Worm (Caenorhabditis elegans) whole organism, young adult: ENCODE data around the gene F36H5.8.

ENCODE experiments used
- B0035.1 ChIP-seq: sonication (generic microtip); optimal IDR thresholded peaks from 2 replicates; lab custom pipeline; 2016; ENCODE audit warnings: missing genetic modification characterization, mild to moderate bottlenecking, missing compliant biosample characterization, missing genotype, missing genetic modification reagents
- B0261.1 ChIP-seq: sonication (generic microtip); optimal IDR thresholded peaks from 2 replicates; lab custom pipeline; 2016; ENCODE audit warnings: mild to moderate bottlenecking, missing genetic modification characterization, moderate library complexity, missing compliant biosample characterization
- D2030.7 ChIP-seq: fragments of 200-800 bp; sonication (Bioruptor generic); IDR thresholded peaks from 2 replicates; pipeline ENCODE4 v1.3.6; 2022; ENCODE audit warnings: missing genetic modification reagents, missing genetic modification characterization, missing compliant biosample characterization
- Y56A3A.18 ChIP-seq: fragments of 200-800 bp; sonication (Bioruptor generic); IDR thresholded peaks from 2 replicates; pipeline ENCODE4 v1.3.6; 2022; ENCODE audit warnings: missing genetic modification reagents, missing genetic modification characterization, missing compliant biosample characterization
- attf-5 ChIP-seq: fragments of 200-800 bp; sonication (Bioruptor generic); optimal IDR thresholded peaks from 2 replicates; lab custom pipeline; 2018; ENCODE audit warnings: mild to moderate bottlenecking, missing genetic modification characterization, missing compliant biosample characterization
- bed-1 ChIP-seq: fragments of 200-800 bp; sonication (Bioruptor generic); IDR thresholded peaks from 2 replicates; pipeline ENCODE4 v1.3.6; 2022; ENCODE audit warnings: missing genetic modification reagents, missing genetic modification characterization, missing compliant biosample characterization
- cebp-1 ChIP-seq, 2 experiments: fragments of 200-800 bp in 1 of 2; sonication (Bioruptor generic) in 1 of 2; sonication (generic microtip) in 1 of 2; IDR thresholded peaks in 1 of 2; optimal IDR thresholded peaks in 1 of 2; 2 replicates each; pipeline versions ENCODE4 v1.3.6 to Lab custom; 2017 to 2022; ENCODE audit warnings: missing compliant biosample characterization in 2 of 2, missing genetic modification characterization in 2 of 2, mild to moderate bottlenecking in 1 of 2, missing genetic modification reagents in 1 of 2, moderate library complexity in 1 of 2
- cebp-2 ChIP-seq: fragments of 200-800 bp; sonication (Bioruptor generic); IDR thresholded peaks from 2 replicates; pipeline ENCODE4 v1.3.6; 2022; ENCODE audit warnings: missing genetic modification characterization, missing compliant biosample characterization
- ceh-27 ChIP-seq: fragments of 200-800 bp; sonication (Bioruptor generic); optimal IDR thresholded peaks from 2 replicates; lab custom pipeline; 2018; ENCODE audit warnings: mild to moderate bottlenecking, missing genetic modification characterization, moderate library complexity, missing compliant biosample characterization
- ceh-58 ChIP-seq: fragments of 200-800 bp; sonication (Bioruptor generic); IDR thresholded peaks from 2 replicates; pipeline ENCODE4 v1.3.6; 2022; ENCODE audit warnings: missing genetic modification characterization, missing compliant biosample characterization
- chd-7 ChIP-seq: sonication (generic microtip); optimal IDR thresholded peaks from 2 replicates; lab custom pipeline; 2016; ENCODE audit warnings: mild to moderate bottlenecking, missing genetic modification characterization, moderate library complexity, missing compliant biosample characterization
- die-1 ChIP-seq: sonication (generic microtip); optimal IDR thresholded peaks from 2 replicates; lab custom pipeline; 2016; ENCODE audit warnings: missing genotype, mild to moderate bottlenecking, missing genetic modification characterization, missing compliant biosample characterization
- dox-1 ChIP-seq: fragments of 200-800 bp; sonication (Bioruptor generic); IDR thresholded peaks from 2 replicates; pipeline ENCODE4 v1.3.6; 2022; ENCODE audit warnings: missing genetic modification reagents, missing genetic modification characterization, missing compliant biosample characterization
- dpff-1 ChIP-seq: sonication (generic microtip); optimal IDR thresholded peaks from 2 replicates; lab custom pipeline; 2017; ENCODE audit warnings: mild to moderate bottlenecking, missing genetic modification characterization, missing compliant biosample characterization
- egl-44 ChIP-seq: fragments of 200-800 bp; sonication (Bioruptor generic); IDR thresholded peaks from 2 replicates; pipeline ENCODE4 v1.3.6; 2022; ENCODE audit warnings: missing genetic modification reagents, missing genetic modification characterization, missing compliant biosample characterization
- egrh-3 ChIP-seq: fragments of 200-800 bp; sonication (Bioruptor generic); IDR thresholded peaks from 2 replicates; pipeline ENCODE4 v1.3.6; 2022; ENCODE audit warnings: missing genetic modification reagents, missing genetic modification characterization, missing compliant biosample characterization
- ekl-4 ChIP-seq: fragments of 200-800 bp; sonication (Bioruptor generic); IDR thresholded peaks from 2 replicates; pipeline ENCODE4 v1.3.6; 2022; ENCODE audit warnings: missing genetic modification reagents, missing genetic modification characterization, missing compliant biosample characterization
- fkh-3 ChIP-seq: sonication (generic microtip); optimal IDR thresholded peaks from 2 replicates; lab custom pipeline; 2016; ENCODE audit warnings: mild to moderate bottlenecking, missing genetic modification characterization, missing compliant biosample characterization
- hlh-12 ChIP-seq: sonication (generic microtip); optimal IDR thresholded peaks from 2 replicates; lab custom pipeline; 2016; ENCODE audit warnings: missing genetic modification characterization, missing compliant biosample characterization
- hmg-1.2 ChIP-seq: fragments of 200-800 bp; sonication (Bioruptor generic); IDR thresholded peaks from 2 replicates; pipeline ENCODE4 v1.3.6; 2022; ENCODE audit warnings: missing genetic modification reagents, missing genetic modification characterization, missing compliant biosample characterization
- hrde-1 ChIP-seq: sonication (generic microtip); optimal IDR thresholded peaks from 2 replicates; lab custom pipeline; 2016; ENCODE audit warnings: missing genetic modification characterization, mild to moderate bottlenecking, missing compliant biosample characterization, moderate library complexity, missing genotype, missing genetic modification reagents, borderline replicate concordance
- hsf-1 ChIP-seq: fragments of 200-800 bp; sonication (Bioruptor generic); IDR thresholded peaks from 2 replicates; pipeline ENCODE4 v1.3.6; 2022; ENCODE audit warnings: missing genetic modification reagents, missing genetic modification characterization, missing compliant biosample characterization
- lin-26 ChIP-seq: fragments of 200-800 bp; sonication (Bioruptor generic); IDR thresholded peaks from 2 replicates; pipeline ENCODE4 v1.3.6; 2022; ENCODE audit warnings: missing genetic modification reagents, missing genetic modification characterization, missing compliant biosample characterization
- lin-54 ChIP-seq: fragments of 200-800 bp; sonication (Bioruptor generic); optimal IDR thresholded peaks from 2 replicates; lab custom pipeline; 2018; ENCODE audit warnings: mild to moderate bottlenecking, missing genetic modification characterization, missing compliant biosample characterization
- madf-3 ChIP-seq: fragments of 200-800 bp; sonication (Bioruptor generic); IDR thresholded peaks from 2 replicates; pipeline ENCODE4 v1.3.6; 2022; ENCODE audit warnings: missing genetic modification reagents, missing genetic modification characterization, missing compliant biosample characterization
- mel-28 ChIP-seq: sonication (generic microtip); optimal IDR thresholded peaks from 2 replicates; lab custom pipeline; 2016; ENCODE audit warnings: borderline replicate concordance, mild to moderate bottlenecking, missing genetic modification characterization, missing compliant biosample characterization
- nfyb-1 ChIP-seq: fragments of 200-800 bp; sonication (Bioruptor generic); IDR thresholded peaks from 2 replicates; pipeline ENCODE4 v1.3.6; 2022; ENCODE audit warnings: missing genetic modification reagents, missing genetic modification characterization, missing compliant biosample characterization
- nhr-80 ChIP-seq: sonication (generic microtip); optimal IDR thresholded peaks from 2 replicates; lab custom pipeline; 2016; ENCODE audit warnings: missing genetic modification characterization, missing compliant biosample characterization
- nhr-90 ChIP-seq: sonication (generic microtip); optimal IDR thresholded peaks from 2 replicates; lab custom pipeline; 2016; ENCODE audit warnings: missing genotype, mild to moderate bottlenecking, missing genetic modification characterization, missing compliant biosample characterization
- pha-4 ChIP-seq: fragments of 150-350 bp; sonication (generic microtip); optimal IDR thresholded peaks from 2 replicates; lab custom pipeline; 2014; ENCODE audit warnings: missing biosample characterization, missing genetic modification reagents, missing genetic modification characterization
- repo-1 ChIP-seq: sonication (generic microtip); optimal IDR thresholded peaks from 2 replicates; lab custom pipeline; 2017; ENCODE audit warnings: mild to moderate bottlenecking, missing genetic modification characterization, missing compliant biosample characterization
- rpc-1 ChIP-seq, 2 experiments: fragments of 150-350 bp in 1 of 2; sonication (generic microtip) in 1 of 2; optimal IDR thresholded peaks; 2 replicates each; lab custom pipeline; 2014 to 2018; ENCODE audit warnings: missing biosample characterization in 1 of 2, missing genetic modification characterization in 1 of 2, missing genetic modification reagents in 1 of 2, missing genotype in 1 of 2
- sea-2 ChIP-seq: fragments of 200-800 bp; sonication (Bioruptor generic); IDR thresholded peaks from 2 replicates; pipeline ENCODE4 v1.3.6; 2022; ENCODE audit warnings: missing genetic modification characterization, missing compliant biosample characterization
- tbx-9 ChIP-seq: sonication (generic microtip); optimal IDR thresholded peaks from 2 replicates; lab custom pipeline; 2016; ENCODE audit warnings: borderline replicate concordance, missing genetic modification characterization, inconsistent platforms, missing compliant biosample characterization
- unc-130 ChIP-seq: sonication (generic microtip); optimal IDR thresholded peaks from 2 replicates; lab custom pipeline; 2016; ENCODE audit warnings: missing genetic modification reagents, missing genetic modification characterization, missing compliant biosample characterization
- zfh-2 ChIP-seq: fragments of 200-800 bp; sonication (Bioruptor generic); conservative IDR thresholded peaks from 2 replicates; pipeline ENCODE4 v1.3.6; 2022; ENCODE audit warnings: missing genetic modification reagents, missing genetic modification characterization, missing compliant biosample characterization
- ztf-3 ChIP-seq: fragments of 200-800 bp; sonication (Bioruptor generic); optimal IDR thresholded peaks from 2 replicates; lab custom pipeline; 2018; ENCODE audit warnings: mild to moderate bottlenecking, missing genetic modification characterization, missing compliant biosample characterization

Gene F36H5.8

DNA sequence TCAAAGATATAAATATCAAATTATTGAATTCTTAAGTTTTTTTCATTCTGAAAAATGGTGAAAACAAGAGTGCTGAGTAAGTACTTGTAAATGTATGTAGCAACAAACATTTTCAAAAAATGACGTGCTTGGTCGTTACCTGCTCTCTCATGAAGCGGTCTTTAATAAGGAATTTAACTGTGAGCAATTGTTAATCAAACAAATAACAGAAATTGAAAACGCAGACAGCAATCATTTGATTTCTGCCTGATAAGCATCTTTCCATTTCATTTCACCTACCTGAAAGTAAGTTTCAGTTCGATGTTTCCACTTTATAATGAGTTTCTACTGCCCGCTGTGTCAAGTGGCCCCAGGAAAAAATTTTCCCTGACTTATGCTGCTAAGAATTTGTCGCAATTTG is 12.6 kb upstream of the F36H5.8 start, which contains the start of gene math-28:
Gene math-28 (plus strand): TSS at position 301 of the 400 bp plus-strand sequence.
- no peak for TF ChIP-seq dox-1 (GFP tag; lab: Robert Waterston, UW)
- TF ChIP-seq unc-130 (GFP tag; lab: Kevin White, UChicago) = no peak
- TF ChIP-seq ceh-58 (GFP tag; lab: Robert Waterston, UW) = no peak
- no peak for TF ChIP-seq ztf-3 (GFP tag; lab: Kevin White, UChicago)
- TF ChIP-seq chd-7 (tag; lab: Kevin White, UChicago) = no peak
- no peak for TF ChIP-seq mel-28 (tag; lab: Kevin White, UChicago)
- TF ChIP-seq hsf-1 (GFP tag; lab: Robert Waterston, UW) = no peak
- TF ChIP-seq egrh-3 = no peak
- no peak for TF ChIP-seq hlh-12 (tag; lab: Kevin White, UChicago)
- TF ChIP-seq die-1 = no peak

DNA sequence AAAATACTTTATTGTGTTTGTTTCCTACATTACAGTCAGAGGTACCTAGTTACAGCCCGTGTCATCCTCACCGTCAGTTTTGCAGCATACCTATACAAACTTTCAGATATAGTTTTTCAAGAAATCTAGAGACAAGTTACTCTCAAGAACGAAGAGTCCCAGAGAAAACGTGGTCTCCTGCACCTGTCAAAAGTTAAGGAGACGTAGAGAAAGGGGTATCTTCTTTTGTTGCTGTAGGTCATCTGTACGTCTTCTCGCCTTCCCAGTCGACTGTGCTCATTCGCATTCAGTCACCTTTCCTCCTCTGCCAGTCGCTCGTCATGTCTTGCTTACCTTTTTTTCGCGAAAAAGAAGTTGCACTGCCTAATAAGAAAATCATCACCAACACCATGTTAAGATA is 11.1 kb upstream of the F36H5.8 start, which contains the start of gene F36H5.4:
Gene F36H5.4 (plus strand): TSS at position 301 of the 400 bp plus-strand sequence.
- TF ChIP-seq fkh-3 (tag; lab: Kevin White, UChicago) = no peak
- no peak for TF ChIP-seq nhr-80 (tag; lab: Kevin White, UChicago)
- TF ChIP-seq tbx-9 = no peak
- no peak for TF ChIP-seq repo-1 (tag; lab: Kevin White, UChicago)
- no peak for TF ChIP-seq pha-4 (tag; lab: Kevin White, UChicago)
- TF ChIP-seq hsf-1 (GFP tag; lab: Robert Waterston, UW) = no peak
- no peak for TF ChIP-seq D2030.7
- TF ChIP-seq lin-26 = no peak
- no peak for TF ChIP-seq sea-2
- TF ChIP-seq B0035.1 (tag; lab: Kevin White, UChicago) = no peak
- no peak for TF ChIP-seq rpc-1 (optimal IDR thresholded peaks at IDR 0.05; lab: Kevin White, UChicago)
- no peak for TF ChIP-seq rpc-1 (tag; optimal IDR thresholded peaks at IDR 0.05; lab: Kevin White, UChicago)
- no peak for TF ChIP-seq Y56A3A.18 (GFP tag; lab: Robert Waterston, UW)
- TF ChIP-seq lin-54 = no peak
- no peak for TF ChIP-seq ekl-4
- no peak for TF ChIP-seq ceh-27 (GFP tag; lab: Kevin White, UChicago)
- no peak for TF ChIP-seq nhr-90 (tag; lab: Kevin White, UChicago)
- no peak for TF ChIP-seq dpff-1 (tag; lab: Kevin White, UChicago)
- no peak for TF ChIP-seq cebp-1 (GFP tag; IDR thresholded peaks at IDR 0.05; lab: Robert Waterston, UW)
- no peak for TF ChIP-seq cebp-1 (tag; optimal IDR thresholded peaks at IDR 0.05; lab: Kevin White, UChicago)
- TF ChIP-seq zfh-2 (GFP tag; lab: Robert Waterston, UW) = no peak
- no peak for TF ChIP-seq B0261.1 (tag; lab: Kevin White, UChicago)

DNA sequence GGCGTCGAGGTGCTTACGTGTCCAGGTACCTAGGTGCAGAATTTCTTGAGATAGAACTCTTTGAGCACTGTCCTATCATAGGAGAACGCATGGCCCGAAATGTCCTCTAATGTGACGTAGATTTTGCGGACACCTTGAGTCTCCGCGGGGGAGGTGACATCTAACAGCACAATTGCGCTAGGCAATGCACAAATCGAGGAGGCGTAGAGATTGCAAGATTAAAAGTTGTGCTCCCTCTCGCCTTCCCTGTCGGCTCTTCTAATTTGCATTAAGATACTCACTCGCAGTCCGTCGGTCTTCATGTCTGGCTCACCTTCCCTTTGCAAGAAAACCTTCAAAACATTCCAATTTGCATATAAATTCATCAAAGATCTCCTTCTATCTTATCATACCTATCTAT is 9.1 kb upstream of the F36H5.8 start, which contains the start of gene F36H5.18:
Gene F36H5.18 (plus strand): TSS at position 301 of the 400 bp plus-strand sequence.
- no peak for TF ChIP-seq lin-54
- TF ChIP-seq nfyb-1 = no peak
- no peak for TF ChIP-seq cebp-2 (GFP tag; lab: Robert Waterston, UW)
- no peak for TF ChIP-seq hrde-1
- TF ChIP-seq attf-5 (GFP tag; lab: Kevin White, UChicago) = no peak
- TF ChIP-seq hmg-1.2 = no peak
- TF ChIP-seq bed-1 (GFP tag; lab: Robert Waterston, UW) = no peak
- TF ChIP-seq madf-3 (GFP tag; lab: Robert Waterston, UW) = no peak
- no peak for TF ChIP-seq egl-44 (GFP tag; lab: Robert Waterston, UW)
